Fruit fly (Drosophila melanogaster) whole organism, embryonic: ENCODE results near the gene Tlk.

ENCODE experiments used
- Aef1 ChIP-seq: fragments of 200-800 bp; sonication (Bioruptor generic); IDR thresholded peaks from 3 replicates; pipeline ENCODE4 v1.3.6; 2022; ENCODE audit warnings: missing biosample characterization, missing genetic modification characterization
- B-H2 ChIP-seq: fragments of 200-800 bp; sonication (Bioruptor generic); optimal IDR thresholded peaks from 2 replicates; lab custom pipeline; 2018; ENCODE audit warnings: missing biosample characterization, mild to moderate bottlenecking, missing genetic modification characterization
- Blimp-1 ChIP-seq: fragments of 200-800 bp; sonication (Bioruptor generic); optimal IDR thresholded peaks from 3 replicates; lab custom pipeline; 2018; ENCODE audit warnings: missing biosample characterization, missing genetic modification characterization, mild to moderate bottlenecking, moderate library complexity, missing genetic modification reagents
- Bteb2 ChIP-seq: fragments of 200-800 bp; sonication (Bioruptor generic); optimal IDR thresholded peaks from 2 replicates; lab custom pipeline; 2016; ENCODE audit warnings: missing biosample characterization, missing genetic modification characterization
- CG10431 ChIP-seq: fragments of 200-800 bp; sonication (Bioruptor generic); optimal IDR thresholded peaks from 3 replicates; lab custom pipeline; 2018; ENCODE audit warnings: missing biosample characterization, mild to moderate bottlenecking, missing genetic modification characterization
- CG11560 ChIP-seq: fragments of 200-800 bp; sonication (Bioruptor generic); IDR thresholded peaks from 3 replicates; pipeline ENCODE4 v1.3.6; 2022; ENCODE audit warnings: missing biosample characterization, missing genetic modification characterization
- CG12744 ChIP-seq: fragments of 200-800 bp; sonication (Bioruptor generic); optimal IDR thresholded peaks from 2 replicates; lab custom pipeline; 2016; ENCODE audit warnings: missing biosample characterization, missing genetic modification characterization
- CG13296 ChIP-seq: fragments of 200-800 bp; sonication (Bioruptor generic); optimal IDR thresholded peaks from 3 replicates; lab custom pipeline; 2018; ENCODE audit warnings: missing biosample characterization, mild to moderate bottlenecking, missing genetic modification characterization
- CG13424 ChIP-seq: fragments of 200-800 bp; sonication (Bioruptor generic); optimal IDR thresholded peaks from 2 replicates; lab custom pipeline; 2019; ENCODE audit warnings: missing biosample characterization, mild to moderate bottlenecking, missing genetic modification characterization, moderate library complexity
- CG13624 ChIP-seq: fragments of 200-800 bp; sonication (Bioruptor generic); optimal IDR thresholded peaks from 2 replicates; lab custom pipeline; 2016; ENCODE audit warnings: missing biosample characterization, missing genetic modification characterization
- CG15479 ChIP-seq: fragments of 200-800 bp; sonication (Bioruptor generic); optimal IDR thresholded peaks from 3 replicates; lab custom pipeline; 2019; ENCODE audit warnings: missing biosample characterization, mild to moderate bottlenecking, missing genetic modification characterization, moderate library complexity
- CG18011 ChIP-seq: fragments of 200-800 bp; sonication (Bioruptor generic); optimal IDR thresholded peaks from 2 replicates; lab custom pipeline; 2017; ENCODE audit warnings: missing biosample characterization, missing genetic modification characterization, mild to moderate bottlenecking, moderate library complexity, missing genotype
- CG2120 ChIP-seq: fragments of 200-800 bp; sonication (Bioruptor generic); optimal IDR thresholded peaks from 3 replicates; lab custom pipeline; 2016; ENCODE audit warnings: missing biosample characterization, missing genetic modification characterization
- CG2678 ChIP-seq: fragments of 200-800 bp; sonication (Bioruptor generic); optimal IDR thresholded peaks from 3 replicates; lab custom pipeline; 2019; ENCODE audit warnings: missing biosample characterization, mild to moderate bottlenecking, missing genetic modification characterization, moderate library complexity
- CG3995 ChIP-seq: fragments of 200-800 bp; sonication (Bioruptor generic); optimal IDR thresholded peaks from 3 replicates; lab custom pipeline; 2016; ENCODE audit warnings: missing biosample characterization, missing genetic modification characterization
- CG4328 ChIP-seq: fragments of 200-800 bp; sonication (Bioruptor generic); optimal IDR thresholded peaks from 3 replicates; lab custom pipeline; 2017; ENCODE audit warnings: missing biosample characterization, missing genetic modification reagents, missing genetic modification characterization
- CG4617 ChIP-seq: fragments of 200-800 bp; sonication (Bioruptor generic); optimal IDR thresholded peaks from 3 replicates; lab custom pipeline; 2016; ENCODE audit warnings: missing biosample characterization, missing genetic modification characterization, borderline replicate concordance
- CG5953 ChIP-seq: fragments of 200-800 bp; sonication (Bioruptor generic); IDR thresholded peaks from 2 replicates; pipeline ENCODE4 v1.3.6; 2022; ENCODE audit warnings: missing biosample characterization, missing genetic modification characterization
- CG6683 ChIP-seq: fragments of 200-800 bp; sonication (Bioruptor generic); optimal IDR thresholded peaks from 2 replicates; lab custom pipeline; 2017; ENCODE audit warnings: missing biosample characterization, mild to moderate bottlenecking, missing genetic modification characterization, missing genetic modification reagents
- CG6854 ChIP-seq: fragments of 200-800 bp; sonication (Bioruptor generic); optimal IDR thresholded peaks from 3 replicates; lab custom pipeline; 2017; ENCODE audit warnings: missing biosample characterization, mild to moderate bottlenecking, missing genetic modification characterization
- CG7963 ChIP-seq: fragments of 200-800 bp; sonication (Bioruptor generic); IDR thresholded peaks from 3 replicates; pipeline ENCODE4 v1.3.6; 2022; ENCODE audit warnings: missing biosample characterization, missing genetic modification characterization; ENCODE audit not compliant: partially characterized antibody
- CG8290 ChIP-seq, 3 experiments: fragments of 200-800 bp; sonication (Bioruptor generic); optimal IDR thresholded peaks; 2 replicates each; lab custom pipeline; 2016 to 2019; ENCODE audit warnings: missing biosample characterization in 3 of 3, missing genetic modification characterization in 3 of 3, mild to moderate bottlenecking in 2 of 3, moderate library complexity in 1 of 3
- CG8765 ChIP-seq: fragments of 200-800 bp; sonication (Bioruptor generic); IDR thresholded peaks from 2 replicates; pipeline ENCODE4 v1.3.6; 2022; ENCODE audit warnings: missing biosample characterization, missing genetic modification characterization
- CG8924 ChIP-seq: fragments of 200-800 bp; optimal IDR thresholded peaks from 3 replicates; lab custom pipeline; 2019; ENCODE audit warnings: missing biosample characterization, mild to moderate bottlenecking, missing genetic modification characterization, moderate library complexity
- CG9932 ChIP-seq: fragments of 200-800 bp; sonication (Bioruptor generic); IDR thresholded peaks from 2 replicates; pipeline ENCODE4 v1.3.6; 2022; ENCODE audit warnings: missing biosample characterization, missing genetic modification characterization
- CTCF ChIP-seq: fragments of 200-800 bp; sonication (Bioruptor generic); optimal IDR thresholded peaks from 2 replicates; lab custom pipeline; 2017; ENCODE audit warnings: missing biosample characterization, mild to moderate bottlenecking, missing genetic modification characterization, moderate library complexity
- D19B ChIP-seq: fragments of 200-800 bp; sonication (Bioruptor generic); optimal IDR thresholded peaks from 2 replicates; lab custom pipeline; 2017; ENCODE audit warnings: missing biosample characterization, mild to moderate bottlenecking, missing genetic modification characterization
- Fer3 ChIP-seq: fragments of 200-800 bp; sonication (Bioruptor generic); optimal IDR thresholded peaks from 2 replicates; lab custom pipeline; 2018; ENCODE audit warnings: missing biosample characterization, mild to moderate bottlenecking, missing genetic modification characterization, moderate library complexity
- HHEX ChIP-seq: fragments of 200-800 bp; sonication (Bioruptor generic); optimal IDR thresholded peaks from 3 replicates; lab custom pipeline; 2017; ENCODE audit warnings: missing biosample characterization, mild to moderate bottlenecking, missing genetic modification characterization, missing genetic modification reagents
- HLH4C ChIP-seq: fragments of 200-800 bp; sonication (Bioruptor generic); IDR thresholded peaks from 3 replicates; pipeline ENCODE4 v1.3.6; 2022; ENCODE audit warnings: missing biosample characterization, missing genetic modification characterization; ENCODE audit not compliant: partially characterized antibody
- Myb ChIP-seq: fragments of 200-800 bp; sonication (Bioruptor generic); optimal IDR thresholded peaks from 2 replicates; lab custom pipeline; 2016; ENCODE audit warnings: missing biosample characterization, missing genetic modification characterization
- Spps ChIP-seq: fragments of 200-800 bp; sonication (Bioruptor generic); optimal IDR thresholded peaks from 2 replicates; lab custom pipeline; 2018; ENCODE audit warnings: missing biosample characterization, mild to moderate bottlenecking, missing genetic modification characterization
- TFAM ChIP-seq: fragments of 200-800 bp; sonication (Bioruptor generic); optimal IDR thresholded peaks from 2 replicates; lab custom pipeline; 2017; ENCODE audit warnings: missing biosample characterization, missing genetic modification characterization, inconsistent platforms
- Trl ChIP-seq, 3 experiments: fragments of >200 bp in 2 of 3; fragments of 200-800 bp in 1 of 3; sonication (Bioruptor generic) in 1 of 3; optimal IDR thresholded peaks; 2 replicates in 1 of 3; 3 replicates in 2 of 3; lab custom pipeline; 2016 to 2017; ENCODE audit warnings: missing biosample characterization in 1 of 3, missing genetic modification characterization in 1 of 3
- bigmax ChIP-seq: fragments of 200-800 bp; sonication (Bioruptor generic); optimal IDR thresholded peaks from 2 replicates; lab custom pipeline; 2018; ENCODE audit warnings: missing biosample characterization, mild to moderate bottlenecking, missing genetic modification characterization
- bowl ChIP-seq: fragments of 200-800 bp; sonication (Bioruptor generic); IDR thresholded peaks from 2 replicates; pipeline ENCODE4 v1.3.6; 2022; ENCODE audit warnings: missing biosample characterization, missing genetic modification characterization
- chif ChIP-seq, 2 experiments: fragments of 200-800 bp; sonication (Bioruptor generic); optimal IDR thresholded peaks; 3 replicates each; lab custom pipeline; 2016; ENCODE audit warnings: missing biosample characterization in 2 of 2, missing genetic modification characterization in 2 of 2
- chn ChIP-seq: fragments of 200-800 bp; sonication (Bioruptor generic); optimal IDR thresholded peaks from 2 replicates; lab custom pipeline; 2016; ENCODE audit warnings: missing biosample characterization, missing genetic modification characterization
- fd102C ChIP-seq: fragments of 200-800 bp; sonication (Bioruptor generic); optimal IDR thresholded peaks from 2 replicates; lab custom pipeline; 2018; ENCODE audit warnings: missing biosample characterization, mild to moderate bottlenecking, missing genetic modification characterization, moderate library complexity
- grn ChIP-seq: fragments of 200-800 bp; sonication (Bioruptor generic); optimal IDR thresholded peaks from 3 replicates; lab custom pipeline; 2017; ENCODE audit warnings: missing biosample characterization, missing genetic modification characterization
- gro ChIP-seq: fragments of 200-800 bp; sonication (Bioruptor generic); optimal IDR thresholded peaks from 2 replicates; lab custom pipeline; 2016; ENCODE audit warnings: missing biosample characterization, missing genetic modification characterization
- her ChIP-seq: fragments of 200-800 bp; sonication (Bioruptor generic); optimal IDR thresholded peaks from 2 replicates; lab custom pipeline; 2016; ENCODE audit warnings: missing biosample characterization, missing genetic modification characterization
- nau ChIP-seq: fragments of 200-800 bp; sonication (Bioruptor generic); optimal IDR thresholded peaks from 3 replicates; lab custom pipeline; 2017; ENCODE audit warnings: missing biosample characterization, mild to moderate bottlenecking, missing genetic modification characterization, missing genetic modification reagents
- nom ChIP-seq: fragments of 200-800 bp; sonication (Bioruptor generic); optimal IDR thresholded peaks from 2 replicates; lab custom pipeline; 2017; ENCODE audit warnings: missing biosample characterization, missing genetic modification characterization, mild to moderate bottlenecking, moderate library complexity, missing genetic modification reagents
- sim ChIP-seq: fragments of 200-800 bp; sonication (Bioruptor generic); IDR thresholded peaks from 2 replicates; pipeline ENCODE4 v1.3.6; 2022; ENCODE audit warnings: missing biosample characterization, missing genetic modification characterization
- sob ChIP-seq: fragments of 200-800 bp; sonication (Bioruptor generic); IDR thresholded peaks from 2 replicates; pipeline ENCODE4 v1.3.6; 2022; ENCODE audit warnings: missing biosample characterization, missing genetic modification characterization
- stc ChIP-seq: fragments of 200-800 bp; sonication (Bioruptor generic); IDR thresholded peaks from 2 replicates; pipeline ENCODE4 v1.3.6; 2022; ENCODE audit warnings: missing biosample characterization, missing genetic modification characterization
- tin ChIP-seq: fragments of 200-800 bp; sonication (Bioruptor generic); optimal IDR thresholded peaks from 3 replicates; lab custom pipeline; 2016; ENCODE audit warnings: missing biosample characterization, missing genetic modification characterization
- vfl ChIP-seq: fragments of 200-800 bp; sonication (Bioruptor generic); optimal IDR thresholded peaks from 2 replicates; lab custom pipeline; 2016; ENCODE audit warnings: missing biosample characterization, missing genetic modification characterization

The Tlk gene

DNA sequence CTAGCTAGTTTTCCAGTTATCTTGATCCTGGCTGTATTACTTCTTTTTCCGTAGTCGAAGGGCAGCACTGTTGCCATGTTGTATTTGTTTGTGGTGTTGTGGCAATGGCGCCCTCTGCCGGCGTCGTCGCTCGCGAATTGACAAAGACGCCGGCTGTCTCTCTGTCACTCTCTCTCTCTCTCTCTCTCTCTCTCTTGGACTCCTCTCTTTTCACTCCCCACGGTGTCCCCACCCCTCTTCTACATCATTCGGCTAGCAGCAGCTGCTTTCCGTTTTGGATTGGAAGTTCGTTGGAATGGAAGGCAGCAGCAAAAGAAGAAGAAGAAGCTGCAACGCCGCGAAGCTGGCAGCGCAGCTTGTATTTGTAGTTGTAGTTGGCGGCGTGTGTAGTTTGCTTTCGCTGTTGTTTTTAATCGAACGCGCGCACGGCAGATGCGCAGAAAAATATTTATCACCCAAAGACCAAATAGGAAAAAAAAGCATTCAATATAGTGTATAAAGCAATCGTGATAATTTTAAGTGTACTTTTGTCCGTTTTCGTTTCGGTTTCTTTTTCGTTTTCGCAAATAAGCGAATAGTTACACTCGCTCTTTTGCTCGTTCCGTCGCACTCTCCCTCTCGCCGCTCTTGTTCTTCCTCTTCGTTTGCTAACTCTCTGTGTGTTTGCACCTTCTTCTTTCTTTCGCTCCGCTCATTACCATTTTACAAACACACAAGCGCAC, 60.0 kb downstream of the Tlk start:
- TF ChIP-seq CG2678 (no peak), CG2120 (peak; percentile 35), vfl (GFP tag; lab: Kevin White, UChicago) (no peak), bigmax (GFP tag; lab: Kevin White, UChicago) (no peak), CG9932 (no peak), Bteb2 (GFP tag; lab: Kevin White, UChicago) (no peak), CG8765 (GFP tag; lab: Robert Waterston, UW) (peak; percentile 63; the same call in 1 of the 2 replicates), B-H2 (GFP tag; lab: Kevin White, UChicago) (peak; percentile 32), stc (GFP tag; lab: Robert Waterston, UW) (no peak), TFAM (GFP tag; lab: Kevin White, UChicago) (no peak), CG6854 (GFP tag; lab: Kevin White, UChicago) (peak; percentile 23), Myb (GFP tag; lab: Kevin White, UChicago) (peak; percentile 10), CG8290 (GFP tag; optimal IDR thresholded peaks at IDR 0.05; lab: Kevin White, UChicago) (no peak), CG8290 (tag; optimal IDR thresholded peaks at IDR 0.05; lab: Kevin White, UChicago) (peak in 1 of 2 experiments; percentile 10), D19B (GFP tag; lab: Kevin White, UChicago) (no peak), bowl (GFP tag; lab: Robert Waterston, UW) (no peak), fd102C (GFP tag; lab: Kevin White, UChicago) (no peak), her (GFP tag; lab: Kevin White, UChicago) (no peak), CG8924 (tag; lab: Kevin White, UChicago) (peak; percentile 2), nau (GFP tag; lab: Kevin White, UChicago) (no peak), grn (GFP tag; lab: Kevin White, UChicago) (no peak), CG12744 (no peak), CG6683 (GFP tag; lab: Kevin White, UChicago) (no peak), CTCF (GFP tag; lab: Kevin White, UChicago) (peak; percentile 90), CG13424 (tag; lab: Kevin White, UChicago) (no peak), nom (peak; percentile 74), CG3995 (GFP tag; lab: Kevin White, UChicago) (no peak), HHEX (GFP tag; lab: Kevin White, UChicago) (no peak), CG13296 (no peak), chn (GFP tag; lab: Kevin White, UChicago) (peak; percentile 18), CG10431 (no peak), CG15479 (GFP tag; lab: Kevin White, UChicago) (peak; percentile 20), CG11560 (tag; lab: Robert Waterston, UW) (no peak), tin (GFP tag; lab: Kevin White, UChicago) (peak; percentile 18), Fer3 (tag; lab: Kevin White, UChicago) (no peak), sob (GFP tag; lab: Robert Waterston, UW) (no peak), CG4617 (GFP tag; lab: Kevin White, UChicago) (no peak), Aef1 (GFP tag; lab: Robert Waterston, UW) (no peak), Blimp-1 (GFP tag; lab: Kevin White, UChicago) (no peak), sim (GFP tag; lab: Robert Waterston, UW) (no peak), CG18011 (GFP tag; lab: Kevin White, UChicago) (no peak), CG4328 (GFP tag; lab: Kevin White, UChicago) (no peak), Spps (tag; lab: Kevin White, UChicago) (no peak), CG5953 (GFP tag; lab: Robert Waterston, UW) (no peak), gro (GFP tag; lab: Kevin White, UChicago) (no peak), Trl (optimal IDR thresholded peaks at IDR 0.05; lab: Kevin White, UChicago) (peak; percentile 94), Trl (GFP tag; optimal IDR thresholded peaks at IDR 0.05; lab: Kevin White, UChicago) (peak; percentile 46), CG7963 (no peak), CG13624 (GFP tag; lab: Kevin White, UChicago) (peak; percentile 27), HLH4C (GFP tag; lab: Robert Waterston, UW) (no peak), chif (GFP tag; optimal IDR thresholded peaks at IDR 0.05; lab: Kevin White, UChicago) (no peak)
